Fruit fly (Drosophila melanogaster) whole organism, adult: Measurements from ENCODE around the gene CG5810.

Source experiments
- CG11617 ChIP-seq: fragments of 200-800 bp; sonication (Bioruptor generic); optimal IDR thresholded peaks from 2 replicates; lab custom pipeline; 2017; ENCODE audit warnings: mild to moderate bottlenecking, missing biosample characterization, missing genetic modification reagents, missing genetic modification characterization
- CG12768 ChIP-seq: fragments of 200-800 bp; sonication (Bioruptor generic); optimal IDR thresholded peaks from 2 replicates; lab custom pipeline; 2017; ENCODE audit warnings: missing biosample characterization, missing genetic modification characterization, mild to moderate bottlenecking, moderate library complexity, missing genetic modification reagents
- CG14711 ChIP-seq: fragments of 200-800 bp; sonication (Bioruptor generic); optimal IDR thresholded peaks from 2 replicates; lab custom pipeline; 2018; ENCODE audit warnings: missing biosample characterization, mild to moderate bottlenecking, missing genetic modification characterization, moderate library complexity
- CG1620 ChIP-seq: fragments of 200-800 bp; sonication (Bioruptor generic); optimal IDR thresholded peaks from 2 replicates; lab custom pipeline; 2016; ENCODE audit warnings: missing biosample characterization, missing genetic modification characterization
- CG33017 ChIP-seq: fragments of 200-800 bp; sonication (Bioruptor generic); optimal IDR thresholded peaks from 2 replicates; lab custom pipeline; 2018; ENCODE audit warnings: missing biosample characterization, mild to moderate bottlenecking, missing genetic modification characterization, moderate library complexity
- CG5204 ChIP-seq: fragments of 200-800 bp; sonication (Bioruptor generic); optimal IDR thresholded peaks from 2 replicates; lab custom pipeline; 2016; ENCODE audit warnings: missing biosample characterization, missing genetic modification characterization
- CG7045 ChIP-seq: fragments of 200-800 bp; sonication (Bioruptor generic); optimal IDR thresholded peaks from 2 replicates; lab custom pipeline; 2017; ENCODE audit warnings: missing biosample characterization, mild to moderate bottlenecking, missing genetic modification characterization
- CG7101 ChIP-seq: fragments of 200-800 bp; sonication (Bioruptor generic); optimal IDR thresholded peaks from 2 replicates; lab custom pipeline; 2018; ENCODE audit warnings: missing biosample characterization, mild to moderate bottlenecking, missing genetic modification characterization, moderate library complexity
- Clk ChIP-seq: fragments of 200-800 bp; sonication (Bioruptor generic); optimal IDR thresholded peaks from 2 replicates; lab custom pipeline; 2017; ENCODE audit warnings: missing biosample characterization, missing genetic modification characterization
- Crg-1 ChIP-seq: fragments of 200-800 bp; sonication (Bioruptor generic); optimal IDR thresholded peaks from 2 replicates; lab custom pipeline; 2016; ENCODE audit warnings: missing biosample characterization, missing genetic modification characterization
- Hr96 ChIP-seq: fragments of 200-800 bp; sonication (Bioruptor generic); optimal IDR thresholded peaks from 2 replicates; lab custom pipeline; 2016; ENCODE audit warnings: missing biosample characterization, missing genetic modification characterization
- Mnt ChIP-seq: fragments of 200-800 bp; sonication (Bioruptor generic); optimal IDR thresholded peaks from 2 replicates; lab custom pipeline; 2016; ENCODE audit warnings: missing biosample characterization, mild to moderate bottlenecking, missing genetic modification characterization
- bab1 ChIP-seq: fragments of 200-800 bp; sonication (Bioruptor generic); optimal IDR thresholded peaks from 3 replicates; lab custom pipeline; 2019; ENCODE audit warnings: missing biosample characterization, mild to moderate bottlenecking, missing genetic modification characterization, moderate library complexity
- cic ChIP-seq: fragments of 200-800 bp; sonication (Bioruptor generic); optimal IDR thresholded peaks from 2 replicates; lab custom pipeline; 2017; ENCODE audit warnings: missing biosample characterization, mild to moderate bottlenecking, missing genetic modification characterization, moderate library complexity
- cnc ChIP-seq, 2 experiments: fragments of >200 bp; optimal IDR thresholded peaks; 2 replicates each; lab custom pipeline; 2017
- kay ChIP-seq: fragments of 200-800 bp; sonication (Bioruptor generic); peaks from one replicate; lab custom pipeline; 2016; ENCODE audit warnings: missing biosample characterization, missing genetic modification characterization, borderline replicate concordance
- ovo ChIP-seq: fragments of 200-800 bp; sonication (Bioruptor generic); optimal IDR thresholded peaks from 2 replicates; lab custom pipeline; 2016; ENCODE audit warnings: missing biosample characterization, missing genetic modification characterization
- pad ChIP-seq: fragments of 200-800 bp; sonication (Bioruptor generic); optimal IDR thresholded peaks from 3 replicates; lab custom pipeline; 2017; ENCODE audit warnings: missing biosample characterization, missing genetic modification characterization, mild to moderate bottlenecking, moderate library complexity, missing genetic modification reagents
- tj ChIP-seq: fragments of 200-800 bp; sonication (Bioruptor generic); optimal IDR thresholded peaks from 3 replicates; lab custom pipeline; 2017; ENCODE audit warnings: missing biosample characterization, mild to moderate bottlenecking, missing genetic modification characterization, moderate library complexity
- toe ChIP-seq: fragments of 200-800 bp; sonication (Bioruptor generic); optimal IDR thresholded peaks from 2 replicates; lab custom pipeline; 2016; ENCODE audit warnings: missing biosample characterization, missing genetic modification characterization

CG5810 gene

DNA sequence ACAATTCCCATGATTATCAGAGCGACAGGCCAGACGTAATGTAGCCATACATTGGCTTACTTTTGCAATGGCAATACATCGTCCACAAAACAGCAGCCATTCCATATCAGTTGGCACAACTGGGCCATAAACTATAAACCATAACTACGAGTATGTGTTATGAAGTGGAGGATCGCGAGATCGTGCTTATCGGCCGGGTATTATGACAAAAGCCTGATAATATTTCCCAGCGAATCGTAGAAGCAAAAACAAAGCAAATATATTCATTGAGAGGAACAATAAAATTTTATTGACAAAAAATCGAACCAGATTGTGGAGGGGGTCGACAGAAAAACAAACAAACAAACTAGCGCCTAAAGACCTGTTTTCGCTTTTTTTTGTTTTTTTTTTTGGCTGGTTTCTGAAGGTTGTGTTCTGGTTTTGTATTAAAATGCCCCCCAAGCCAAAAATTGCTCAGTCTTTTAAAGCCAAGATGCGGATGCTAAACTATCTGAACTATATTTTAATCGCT lies at the start of gene CG5810:
Gene CG5810 (plus strand): TSS at position 461 of the 511 bp plus-strand sequence.
- no peak for TF ChIP-seq pad
- peak; percentile 31 for TF ChIP-seq cic (GFP tag; lab: Kevin White, UChicago)
- TF ChIP-seq CG12768 (GFP tag; lab: Kevin White, UChicago), result no peak
- no peak for TF ChIP-seq CG7101
- TF ChIP-seq Crg-1 (GFP tag; lab: Kevin White, UChicago), result no peak
- no peak for TF ChIP-seq Hr96
- no peak for TF ChIP-seq ovo (GFP tag; lab: Kevin White, UChicago)
- no peak for TF ChIP-seq bab1 (GFP tag; lab: Kevin White, UChicago)
- TF ChIP-seq CG5204, result no peak
- TF ChIP-seq CG11617 (GFP tag; lab: Kevin White, UChicago), result no peak
- TF ChIP-seq Mnt, result no peak
- TF ChIP-seq kay (GFP tag; lab: Kevin White, UChicago), result peak; percentile 69

DNA sequence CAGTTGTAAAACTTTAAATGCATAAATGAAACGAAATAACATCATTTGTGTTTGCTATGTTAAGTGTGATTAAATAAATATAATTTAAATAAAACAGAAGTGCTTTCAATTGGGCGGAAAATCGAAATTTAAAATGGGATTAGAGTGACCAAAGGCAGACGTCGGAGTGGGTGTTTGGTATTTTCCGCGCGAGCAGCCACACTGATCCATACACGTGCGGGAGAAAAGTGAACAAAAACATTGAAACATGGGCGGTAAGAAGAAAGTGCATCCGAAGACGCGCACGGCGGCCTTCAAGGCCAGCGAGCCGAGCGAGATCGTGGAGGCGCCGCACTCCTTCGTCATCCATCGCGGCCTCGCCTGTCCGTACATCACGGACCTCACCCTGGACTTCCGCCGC lies 47.5 kb upstream of the CG5810 start, which contains the start of gene ppan:
Gene ppan (plus strand): TSS at position 198 of the 400 bp plus-strand sequence.
- peak; percentile 13 for TF ChIP-seq CG11617 (GFP tag; lab: Kevin White, UChicago)
- peak; percentile 49 for TF ChIP-seq bab1 (GFP tag; lab: Kevin White, UChicago)
- peak; percentile 2 for TF ChIP-seq CG7101
- no peak for TF ChIP-seq CG5204
- TF ChIP-seq Mnt, result peak; percentile 98

- no peak for TF ChIP-seq pad
- no peak for TF ChIP-seq Clk (GFP tag; lab: Kevin White, UChicago)
- TF ChIP-seq Mnt, result peak; percentile 67
- peak; percentile 9 for TF ChIP-seq CG11617 (GFP tag; lab: Kevin White, UChicago)
- no peak for TF ChIP-seq ovo (GFP tag; lab: Kevin White, UChicago)
- peak; percentile 31 for TF ChIP-seq tj (GFP tag; lab: Kevin White, UChicago)
- TF ChIP-seq cnc (optimal IDR thresholded peaks at IDR 0.05; lab: Kevin White, UChicago), result no peak
- peak; percentile 7 for TF ChIP-seq CG12768 (GFP tag; lab: Kevin White, UChicago)
- TF ChIP-seq CG7101, result peak; percentile 32
These were observed 44.8 kb upstream of the CG5810 start, which contains the start of gene Bdbt for dm6 chr3R:21118784-21119183. Bdbt (minus strand) TSS chr3R:21118856.

- TF ChIP-seq Mnt (no peak), cnc (optimal IDR thresholded peaks at IDR 0.05; lab: Kevin White, UChicago) (no peak), Clk (GFP tag; lab: Kevin White, UChicago) (no peak), CG14711 (tag; lab: Kevin White, UChicago) (no peak), ovo (GFP tag; lab: Kevin White, UChicago) (no peak), bab1 (GFP tag; lab: Kevin White, UChicago) (no peak), Hr96 (no peak), Crg-1 (GFP tag; lab: Kevin White, UChicago) (no peak), toe (GFP tag; lab: Kevin White, UChicago) (no peak), CG1620 (no peak), cic (GFP tag; lab: Kevin White, UChicago) (no peak), CG33017 (tag; lab: Kevin White, UChicago) (no peak), CG5204 (no peak), pad (no peak), tj (GFP tag; lab: Kevin White, UChicago) (no peak), CG11617 (GFP tag; lab: Kevin White, UChicago) (no peak)
These were observed 39.4 kb upstream of the CG5810 start for dm6 chr3R:21124225-21124624.

dm6 chr3R:21126673-21127284 lies 36.8 kb upstream of the CG5810 start:
- no peak for TF ChIP-seq Clk (GFP tag; lab: Kevin White, UChicago)
- peak; percentile 27 for TF ChIP-seq tj (GFP tag; lab: Kevin White, UChicago)
- TF ChIP-seq bab1 (GFP tag; lab: Kevin White, UChicago), result peak; percentile 7

DNA sequence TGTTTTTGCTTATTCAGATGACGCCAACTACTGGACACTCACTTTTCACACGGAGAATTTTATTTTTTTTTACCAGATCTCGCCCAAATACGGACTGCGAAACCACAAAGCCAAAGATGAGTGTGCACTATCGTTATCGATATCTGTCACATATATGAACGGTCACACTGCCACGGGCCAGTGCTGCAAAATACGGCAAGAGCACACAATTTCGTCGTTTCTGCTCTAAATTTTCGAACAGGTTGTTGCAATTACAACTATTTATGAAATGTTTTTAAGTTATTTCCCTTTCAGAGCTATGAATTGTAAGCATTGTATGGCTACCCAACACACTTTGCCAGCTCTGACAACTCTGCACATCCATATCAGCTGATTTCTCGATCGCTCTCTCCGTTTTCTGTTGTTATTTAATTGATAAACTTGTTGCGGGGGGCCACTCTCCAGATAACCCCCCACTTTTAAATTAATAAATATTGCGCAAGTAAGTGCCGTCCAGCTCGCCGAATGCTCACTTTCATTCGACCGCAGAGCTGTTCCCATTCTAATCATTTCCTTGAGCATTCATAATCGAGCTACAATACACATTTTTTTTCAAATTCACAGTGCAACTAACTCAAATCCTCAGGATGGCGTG lies 36.1 kb upstream of the CG5810 start, which contains the start of the genes slmb and CG5793:
Gene slmb (minus strand): TSS at position 134 of the 634 bp plus-strand sequence.
Gene CG5793 (plus strand): TSS at position 222 of the 634 bp plus-strand sequence.
- peak; percentile 86 for TF ChIP-seq Crg-1 (GFP tag; lab: Kevin White, UChicago)
- peak; percentile 70 for TF ChIP-seq Mnt
- TF ChIP-seq kay (GFP tag; lab: Kevin White, UChicago), result no peak
- TF ChIP-seq pad, result peak; percentile 74
- peak; percentile 64 for TF ChIP-seq cic (GFP tag; lab: Kevin White, UChicago)
- TF ChIP-seq CG12768 (GFP tag; lab: Kevin White, UChicago), result peak; percentile 20
- TF ChIP-seq CG14711 (tag; lab: Kevin White, UChicago), result peak; percentile 98
- peak; percentile 67 for TF ChIP-seq ovo (GFP tag; lab: Kevin White, UChicago)
- TF ChIP-seq CG7045, result peak; percentile 24
- peak; percentile 29 for TF ChIP-seq tj (GFP tag; lab: Kevin White, UChicago)
- TF ChIP-seq CG33017 (tag; lab: Kevin White, UChicago), result peak; percentile 45
- TF ChIP-seq bab1 (GFP tag; lab: Kevin White, UChicago), result peak; percentile 62
- peak; percentile 71 for TF ChIP-seq CG1620
- TF ChIP-seq Clk (GFP tag; lab: Kevin White, UChicago), result peak; percentile 27
- TF ChIP-seq cnc (optimal IDR thresholded peaks at IDR 0.05; lab: Kevin White, UChicago), result peak in 1 of 2 experiments; percentile 87
- no peak for TF ChIP-seq toe (GFP tag; lab: Kevin White, UChicago)
- peak; percentile 71 for TF ChIP-seq CG11617 (GFP tag; lab: Kevin White, UChicago)
- TF ChIP-seq Hr96, result no peak
- no peak for TF ChIP-seq CG5204
- peak; percentile 78 for TF ChIP-seq CG7101
